Fruit fly (Drosophila melanogaster) whole organism, adult: Measurements from ENCODE around the gene RhoGAP68F.

Source experiments
- CG33017 ChIP-seq: fragments of 200-800 bp; sonication (Bioruptor generic); optimal IDR thresholded peaks from 2 replicates; lab custom pipeline; 2018; ENCODE audit warnings: missing biosample characterization, mild to moderate bottlenecking, missing genetic modification characterization, moderate library complexity
- CG5204 ChIP-seq: fragments of 200-800 bp; sonication (Bioruptor generic); optimal IDR thresholded peaks from 2 replicates; lab custom pipeline; 2016; ENCODE audit warnings: missing biosample characterization, missing genetic modification characterization
- toe ChIP-seq: fragments of 200-800 bp; sonication (Bioruptor generic); optimal IDR thresholded peaks from 2 replicates; lab custom pipeline; 2016; ENCODE audit warnings: missing biosample characterization, missing genetic modification characterization

dm6 chr3L:12146970-12147369, 8.3 kb downstream of the RhoGAP68F start:
- TF ChIP-seq CG33017 (no peak), CG5204 (GFP tag; lab: Kevin White, UChicago) (no peak), toe (no peak)
